Fruit fly (Drosophila melanogaster) S2 (cell line): Measurements from ENCODE around the gene org-1.

ENCODE experiments used
- CG8478 ChIP-seq: fragments of >200 bp; optimal IDR thresholded peaks from 2 replicates; lab custom pipeline; 2018
- CTCF ChIP-seq, 2 experiments: fragments of >200 bp; optimal IDR thresholded peaks; 2 replicates each; lab custom pipeline; 2018

- TF ChIP-seq CTCF (optimal IDR thresholded peaks at IDR 0.05; lab: Kevin White, UChicago) (no peak), CG8478 (no peak)
These were observed 15.7 kb upstream of the org-1 start, which contains the start of gene Cp7Fa for dm6 chrX:8470588-8470987.
